Fruit fly (Drosophila melanogaster): ENCODE data around the gene CG14440.

dm6 chrX:6733291-6734042 is 35.1 kb upstream of the CG14440 start:
- TF ChIP-seq CG5204 (GFP tag; optimal IDR thresholded peaks at IDR 0.05): no peak
- TF ChIP-seq CG11617 (GFP tag; optimal IDR thresholded peaks at IDR 0.05): no peak
- no peak for TF ChIP-seq Mnt (GFP tag; optimal IDR thresholded peaks at IDR 0.05)
- no peak for TF ChIP-seq CG33017 (tag; optimal IDR thresholded peaks at IDR 0.05)
- TF ChIP-seq pad (GFP tag; optimal IDR thresholded peaks at IDR 0.05): no peak
- no peak for TF ChIP-seq Crg-1 (GFP tag; optimal IDR thresholded peaks at IDR 0.05)
- no peak for TF ChIP-seq kay (GFP tag; ENCODE audit: borderline replicate concordance)
- no peak for TF ChIP-seq CG12768 (GFP tag; optimal IDR thresholded peaks at IDR 0.05)
- TF ChIP-seq cnc (optimal IDR thresholded peaks at IDR 0.05): no peak
